Worm (Caenorhabditis elegans) whole organism, mixed stage, embryonic: Measurements from ENCODE around the gene M106.8.

Source experiments
- blmp-1 ChIP-seq: fragments of 150-350 bp; optimal IDR thresholded peaks from 2 replicates; lab custom pipeline; 2014; ENCODE audit warnings: missing biosample characterization, missing genetic modification characterization
- mep-1 ChIP-seq: fragments of 150-350 bp; optimal IDR thresholded peaks from 2 replicates; lab custom pipeline; 2017; ENCODE audit warnings: missing biosample characterization, missing genetic modification reagents, missing genetic modification characterization, inconsistent platforms
- nhr-2 ChIP-seq: fragments of 150-350 bp; optimal IDR thresholded peaks from 2 replicates; lab custom pipeline; 2014; ENCODE audit warnings: missing biosample characterization, missing genetic modification characterization
- sptf-1 ChIP-seq: sonication (generic microtip); optimal IDR thresholded peaks from 2 replicates; lab custom pipeline; 2017; ENCODE audit warnings: mild to moderate bottlenecking, missing genetic modification characterization, moderate library complexity, missing compliant biosample characterization
- ztf-11 ChIP-seq: fragments of 150-350 bp; optimal IDR thresholded peaks from 2 replicates; lab custom pipeline; 2014; ENCODE audit warnings: missing biosample characterization, missing genetic modification characterization

- TF ChIP-seq sptf-1 (tag; lab: Kevin White, UChicago) = no peak
- TF ChIP-seq nhr-2 (tag; lab: Kevin White, UChicago) = no peak
- no peak for TF ChIP-seq blmp-1 (tag; lab: Kevin White, UChicago)
- no peak for TF ChIP-seq mep-1
- no peak for TF ChIP-seq ztf-11
These were observed 9.5 kb upstream of the M106.8 start for ce11 chrII:10852880-10853279.
